Worm (Caenorhabditis elegans) whole organism, young adult: ENCODE results near the gene npr-26.

ENCODE experiments used
- mes-4 ChIP-seq: sonication (generic microtip); optimal IDR thresholded peaks from 2 replicates; lab custom pipeline; 2016; ENCODE audit warnings: missing genotype, missing genetic modification characterization, missing compliant biosample characterization
- snpc-1.3 ChIP-seq: sonication (generic microtip); optimal IDR thresholded peaks from 2 replicates; lab custom pipeline; 2017; ENCODE audit warnings: missing genetic modification characterization, mild to moderate bottlenecking, missing compliant biosample characterization, antibody characterized with exemption, moderate library complexity, missing genotype, missing genetic modification reagents; ENCODE audit not compliant: insufficient read depth
- ztf-22 ChIP-seq: fragments of 200-800 bp; sonication (Bioruptor generic); optimal IDR thresholded peaks from 2 replicates; lab custom pipeline; 2018; ENCODE audit warnings: mild to moderate bottlenecking, missing genetic modification characterization, moderate library complexity, missing compliant biosample characterization

npr-26 gene

ce11 chrIV:17361143-17361542 is 56.5 kb downstream of the npr-26 start, which contains the start of gene clec-202:
TSS of gene clec-202 (plus strand) at chrIV:17361443.
- no peak for TF ChIP-seq ztf-22
- TF ChIP-seq mes-4 (tag; lab: Kevin White, UChicago): no peak
- TF ChIP-seq snpc-1.3 (tag; lab: Kevin White, UChicago): no peak
